Worm (Caenorhabditis elegans): Measurements from ENCODE around the gene dhs-18.

Gene dhs-18

ce11 chrV:11027740-11028139, 18.9 kb downstream of the dhs-18 start:
- no peak for TF ChIP-seq nhr-102 (tag; optimal IDR thresholded peaks at IDR 0.05)
- TF ChIP-seq daf-19 (GFP tag; conservative IDR thresholded peaks at IDR 0.05) = no peak
- TF ChIP-seq daf-16 (GFP tag; optimal IDR thresholded peaks at IDR 0.05) = no peak
- no peak for TF ChIP-seq daf-16 (tag; optimal IDR thresholded peaks at IDR 0.05)
- peak in 1 of 2 experiments; percentile 60 for TF ChIP-seq unc-62 (GFP tag; optimal IDR thresholded peaks at IDR 0.05 in 1 of 2)
- TF ChIP-seq unc-62 (tag; optimal IDR thresholded peaks at IDR 0.05) = no peak
- no peak for TF ChIP-seq T20F7.1 (GFP tag; optimal IDR thresholded peaks at IDR 0.05)
- no peak for TF ChIP-seq fkh-10 (GFP tag; optimal IDR thresholded peaks at IDR 0.05)
- TF ChIP-seq ceh-44 (GFP tag; IDR thresholded peaks at IDR 0.05) = no peak
- TF ChIP-seq Y75B8A.6 (GFP tag; IDR thresholded peaks at IDR 0.05) = no peak
- peak; percentile 92 for TF ChIP-seq aha-1 (tag)

ce11 chrV:11022817-11023216, 23.8 kb downstream of the dhs-18 start, which contains the start of the genes C13G3.12 and hot-6:
Gene C13G3.12, minus strand, starts transcription at chrV:11022917.
Gene hot-6, minus strand, starts transcription at chrV:11022937.
- TF ChIP-seq set-16 (GFP tag; IDR thresholded peaks at IDR 0.05) (no peak), daf-8 (GFP tag; IDR thresholded peaks at IDR 0.05) (no peak), aha-1 (tag) (peak; percentile 86)

- TF ChIP-seq set-16 (GFP tag; IDR thresholded peaks at IDR 0.05) = no peak
- TF ChIP-seq zip-11 (GFP tag; IDR thresholded peaks at IDR 0.05) = no peak
- TF ChIP-seq nhr-28 (tag; optimal IDR thresholded peaks at IDR 0.05) = peak; percentile 69
Measured at ce11 chrV:11016846-11017553, 29.6 kb downstream of the dhs-18 start.

- TF ChIP-seq ces-1 (GFP tag; optimal IDR thresholded peaks at IDR 0.05) = no peak
Measured at ce11 chrV:11014758-11015157, 31.9 kb downstream of the dhs-18 start.

ce11 chrV:11013179-11013578, 33.5 kb downstream of the dhs-18 start:
- no peak for TF ChIP-seq nhr-77 (tag; optimal IDR thresholded peaks at IDR 0.05)
- no peak for TF ChIP-seq Y5F2A.4 (GFP tag; optimal IDR thresholded peaks at IDR 0.05)
- TF ChIP-seq unc-62 (GFP tag; optimal IDR thresholded peaks at IDR 0.05 in 1 of 2) = peak in 1 of 2 experiments; percentile 93
- no peak for TF ChIP-seq unc-62 (tag; optimal IDR thresholded peaks at IDR 0.05)
- no peak for TF ChIP-seq nhr-237 (tag; optimal IDR thresholded peaks at IDR 0.05)

- TF ChIP-seq snpc-1.2 (GFP tag; IDR thresholded peaks at IDR 0.05) (no peak), lin-39 (tag; optimal IDR thresholded peaks at IDR 0.05) (no peak), F37D6.2 (tag; optimal IDR thresholded peaks at IDR 0.05) (no peak), aha-1 (tag) (peak; percentile 59), mxl-3 (GFP tag; optimal IDR thresholded peaks at IDR 0.05) (peak; percentile 7), hlh-30 (tag; optimal IDR thresholded peaks at IDR 0.05; ENCODE audit: insufficient read depth) (peak; percentile 11), nhr-28 (tag; optimal IDR thresholded peaks at IDR 0.05) (peak; percentile 1)
Measured at ce11 chrV:11012419-11012818, 34.2 kb downstream of the dhs-18 start, which contains the start of gene C13G3.1. Gene C13G3.1, minus strand, starts transcription at chrV:11012465.

ce11 chrV:11011807-11012206, 34.8 kb downstream of the dhs-18 start:
- no peak for TF ChIP-seq pha-4 (GFP tag; IDR thresholded peaks at IDR 0.05)
- no peak for TF ChIP-seq pha-4 (tag; optimal IDR thresholded peaks at IDR 0.05)
- TF ChIP-seq nhr-28 (tag; optimal IDR thresholded peaks at IDR 0.05) = peak; percentile 6
- no peak for TF ChIP-seq sdz-12 (GFP tag; optimal IDR thresholded peaks at IDR 0.05)
- TF ChIP-seq dve-1 (tag; optimal IDR thresholded peaks at IDR 0.05; ENCODE audit: insufficient read depth) = no peak
- TF ChIP-seq duxl-1 (tag; optimal IDR thresholded peaks at IDR 0.05; ENCODE audit: poor library complexity) = no peak
